Fruit fly (Drosophila melanogaster) whole organism, embryonic: ENCODE data around the gene Snx27.

Source experiments
- Atf6 ChIP-seq: fragments of 200-800 bp; sonication (Bioruptor generic); IDR thresholded peaks from 2 replicates; pipeline ENCODE4 v1.3.6; 2022; ENCODE audit warnings: missing biosample characterization, missing genetic modification characterization
- Blimp-1 ChIP-seq: fragments of 200-800 bp; sonication (Bioruptor generic); optimal IDR thresholded peaks from 3 replicates; lab custom pipeline; 2018; ENCODE audit warnings: missing biosample characterization, missing genetic modification characterization, mild to moderate bottlenecking, moderate library complexity, missing genetic modification reagents
- CG10274 ChIP-seq: fragments of 200-800 bp; sonication (Bioruptor generic); optimal IDR thresholded peaks from 3 replicates; lab custom pipeline; 2017; ENCODE audit warnings: missing biosample characterization, mild to moderate bottlenecking, missing genetic modification characterization
- CG10654 ChIP-seq: fragments of 200-800 bp; sonication (Bioruptor generic); optimal IDR thresholded peaks from 2 replicates; lab custom pipeline; 2016; ENCODE audit warnings: missing biosample characterization, missing genetic modification characterization
- CG11695 ChIP-seq: fragments of 200-800 bp; sonication (Bioruptor generic); IDR thresholded peaks from 3 replicates; pipeline ENCODE4 v1.3.6; 2022; ENCODE audit warnings: missing biosample characterization, missing genetic modification characterization
- CG12104 ChIP-seq: fragments of 200-800 bp; sonication (Bioruptor generic); optimal IDR thresholded peaks from 3 replicates; lab custom pipeline; 2016; ENCODE audit warnings: missing biosample characterization, missing genetic modification characterization
- CG12155 ChIP-seq: fragments of 200-800 bp; sonication (Bioruptor generic); optimal IDR thresholded peaks from 3 replicates; lab custom pipeline; 2016; ENCODE audit warnings: missing biosample characterization, missing genetic modification characterization
- CG1233 ChIP-seq: fragments of 200-800 bp; sonication (Bioruptor generic); optimal IDR thresholded peaks from 4 replicates; lab custom pipeline; 2018; ENCODE audit warnings: missing biosample characterization, mild to moderate bottlenecking, missing genetic modification characterization
- CG17612 ChIP-seq: fragments of 200-800 bp; sonication (Bioruptor generic); IDR thresholded peaks from 2 replicates; pipeline ENCODE4 v1.3.6; 2022; ENCODE audit warnings: missing biosample characterization, missing genetic modification characterization
- CG17829 ChIP-seq: fragments of 200-800 bp; optimal IDR thresholded peaks from 2 replicates; lab custom pipeline; 2019; ENCODE audit warnings: missing biosample characterization, mild to moderate bottlenecking, missing genetic modification characterization, moderate library complexity
- CG1792 ChIP-seq: fragments of 200-800 bp; sonication (Bioruptor generic); optimal IDR thresholded peaks from 2 replicates; lab custom pipeline; 2016; ENCODE audit warnings: missing biosample characterization, missing genetic modification characterization
- CG18011 ChIP-seq: fragments of 200-800 bp; sonication (Bioruptor generic); optimal IDR thresholded peaks from 2 replicates; lab custom pipeline; 2017; ENCODE audit warnings: missing biosample characterization, missing genetic modification characterization, mild to moderate bottlenecking, moderate library complexity, missing genotype
- CG2202 ChIP-seq: fragments of 200-800 bp; sonication (Bioruptor generic); optimal IDR thresholded peaks from 2 replicates; lab custom pipeline; 2018; ENCODE audit warnings: missing biosample characterization, mild to moderate bottlenecking, missing genetic modification characterization
- CG2875 ChIP-seq: fragments of 200-800 bp; sonication (Bioruptor generic); optimal IDR thresholded peaks from 2 replicates; lab custom pipeline; 2017; ENCODE audit warnings: missing biosample characterization, mild to moderate bottlenecking, missing genetic modification characterization, missing genetic modification reagents
- CG43689 ChIP-seq: fragments of 200-800 bp; sonication (Bioruptor generic); IDR thresholded peaks from 2 replicates; pipeline ENCODE4 v1.3.6; 2022; ENCODE audit warnings: missing biosample characterization, missing genetic modification characterization
- CG4707 ChIP-seq: fragments of 200-800 bp; sonication (Bioruptor generic); optimal IDR thresholded peaks from 2 replicates; lab custom pipeline; 2018; ENCODE audit warnings: missing biosample characterization, mild to moderate bottlenecking, missing genetic modification characterization, moderate library complexity
- CG4730 ChIP-seq: fragments of 200-800 bp; sonication (Bioruptor generic); IDR thresholded peaks from 2 replicates; pipeline ENCODE4 v1.3.6; 2022; ENCODE audit warnings: missing biosample characterization, missing genetic modification characterization
- CG6654 ChIP-seq: fragments of 200-800 bp; sonication (Bioruptor generic); optimal IDR thresholded peaks from 2 replicates; lab custom pipeline; 2017; ENCODE audit warnings: missing biosample characterization, mild to moderate bottlenecking, missing genetic modification characterization
- CG6683 ChIP-seq: fragments of 200-800 bp; sonication (Bioruptor generic); optimal IDR thresholded peaks from 2 replicates; lab custom pipeline; 2017; ENCODE audit warnings: missing biosample characterization, mild to moderate bottlenecking, missing genetic modification characterization, missing genetic modification reagents
- CG6765 ChIP-seq: fragments of 200-800 bp; sonication (Bioruptor generic); optimal IDR thresholded peaks from 3 replicates; lab custom pipeline; 2017; ENCODE audit warnings: missing biosample characterization, mild to moderate bottlenecking, missing genetic modification characterization
- CG8478 ChIP-seq: fragments of >200 bp; optimal IDR thresholded peaks from 2 replicates; lab custom pipeline; 2018
- CrebB ChIP-seq: fragments of 200-800 bp; sonication (Bioruptor generic); optimal IDR thresholded peaks from 3 replicates; lab custom pipeline; 2018; ENCODE audit warnings: missing biosample characterization, mild to moderate bottlenecking, missing genetic modification characterization
- Drgx ChIP-seq: fragments of 200-800 bp; sonication (Bioruptor generic); IDR thresholded peaks from 2 replicates; pipeline ENCODE4 v1.3.6; 2022; ENCODE audit warnings: missing biosample characterization, missing genetic modification characterization
- HLH4C ChIP-seq: fragments of 200-800 bp; sonication (Bioruptor generic); IDR thresholded peaks from 3 replicates; pipeline ENCODE4 v1.3.6; 2022; ENCODE audit warnings: missing biosample characterization, missing genetic modification characterization; ENCODE audit not compliant: partially characterized antibody
- HLH54F ChIP-seq: fragments of 200-800 bp; sonication (Bioruptor generic); optimal IDR thresholded peaks from 3 replicates; lab custom pipeline; 2016; ENCODE audit warnings: missing biosample characterization, missing genetic modification characterization
- Lhr ChIP-seq: fragments of 200-800 bp; sonication (Bioruptor generic); optimal IDR thresholded peaks from 3 replicates; lab custom pipeline; 2017; ENCODE audit warnings: mild to moderate bottlenecking, missing biosample characterization, missing genetic modification reagents, missing genetic modification characterization
- Myb ChIP-seq: fragments of 200-800 bp; sonication (Bioruptor generic); optimal IDR thresholded peaks from 2 replicates; lab custom pipeline; 2016; ENCODE audit warnings: missing biosample characterization, missing genetic modification characterization
- Nf-YA ChIP-seq: fragments of 200-800 bp; sonication (Bioruptor generic); IDR thresholded peaks from 2 replicates; pipeline ENCODE4 v1.3.6; 2022; ENCODE audit warnings: missing biosample characterization, missing genetic modification characterization
- Nf-YC ChIP-seq: fragments of 200-800 bp; optimal IDR thresholded peaks from 3 replicates; lab custom pipeline; 2019; ENCODE audit warnings: missing biosample characterization, mild to moderate bottlenecking, missing genetic modification characterization, moderate library complexity
- Oaz ChIP-seq: fragments of 200-800 bp; sonication (Bioruptor generic); IDR thresholded peaks from 2 replicates; pipeline ENCODE4 v1.3.6; 2022; ENCODE audit warnings: missing biosample characterization, missing genetic modification characterization
- Oli ChIP-seq: fragments of 200-800 bp; sonication (Bioruptor generic); optimal IDR thresholded peaks from 2 replicates; lab custom pipeline; 2018; ENCODE audit warnings: missing biosample characterization, mild to moderate bottlenecking, missing genetic modification characterization, moderate library complexity
- Optix ChIP-seq: fragments of 200-800 bp; sonication (Bioruptor generic); IDR thresholded peaks from 3 replicates; pipeline ENCODE4 v1.3.6; 2022; ENCODE audit warnings: missing biosample characterization, missing genetic modification characterization
- amos ChIP-seq: fragments of 200-800 bp; sonication (Bioruptor generic); IDR thresholded peaks from 2 replicates; pipeline ENCODE4 v1.3.6; 2022; ENCODE audit warnings: missing biosample characterization, missing genetic modification characterization; ENCODE audit not compliant: partially characterized antibody
- chm ChIP-seq: fragments of 200-800 bp; sonication (Bioruptor generic); IDR thresholded peaks from 2 replicates; pipeline ENCODE4 v1.3.6; 2022; ENCODE audit warnings: missing biosample characterization, missing genetic modification characterization
- crc ChIP-seq: fragments of 200-800 bp; sonication (Bioruptor generic); optimal IDR thresholded peaks from 2 replicates; lab custom pipeline; 2016; ENCODE audit warnings: missing biosample characterization, missing genetic modification characterization
- croc ChIP-seq: fragments of 200-800 bp; sonication (Bioruptor generic); conservative IDR thresholded peaks from 3 replicates; pipeline ENCODE4 v1.3.6; 2022; ENCODE audit warnings: missing biosample characterization, missing genetic modification characterization
- fd3F ChIP-seq: fragments of 200-800 bp; sonication (Bioruptor generic); optimal IDR thresholded peaks from 2 replicates; lab custom pipeline; 2018; ENCODE audit warnings: missing biosample characterization, mild to moderate bottlenecking, missing genetic modification characterization, moderate library complexity
- fru ChIP-seq: fragments of >200 bp; optimal IDR thresholded peaks from 2 replicates; lab custom pipeline; 2017
- gcm2 ChIP-seq: fragments of 200-800 bp; sonication (Bioruptor generic); optimal IDR thresholded peaks from 2 replicates; lab custom pipeline; 2016; ENCODE audit warnings: missing biosample characterization, missing genetic modification characterization
- ind ChIP-seq: fragments of 200-800 bp; sonication (Bioruptor generic); optimal IDR thresholded peaks from 3 replicates; lab custom pipeline; 2016; ENCODE audit warnings: missing biosample characterization, missing genetic modification characterization
- inv ChIP-seq: fragments of 200-800 bp; sonication (Bioruptor generic); IDR thresholded peaks from 2 replicates; pipeline ENCODE4 v1.3.6; 2022; ENCODE audit warnings: missing biosample characterization, missing genetic modification characterization; ENCODE audit not compliant: partially characterized antibody
- nmo ChIP-seq: fragments of 200-800 bp; sonication (Bioruptor generic); optimal IDR thresholded peaks from 2 replicates; lab custom pipeline; 2018; ENCODE audit warnings: missing biosample characterization, mild to moderate bottlenecking, missing genetic modification characterization, moderate library complexity
- oc ChIP-seq: fragments of 200-800 bp; sonication (Bioruptor generic); optimal IDR thresholded peaks from 2 replicates; lab custom pipeline; 2018; ENCODE audit warnings: missing biosample characterization, mild to moderate bottlenecking, missing genetic modification characterization, moderate library complexity
- otp ChIP-seq: fragments of 200-800 bp; sonication (Bioruptor generic); IDR thresholded peaks from 3 replicates; pipeline ENCODE4, ENCODE4 v1.3.6; 2022; ENCODE audit warnings: missing biosample characterization, missing genetic modification characterization
- pum ChIP-seq: fragments of 200-800 bp; sonication (Bioruptor generic); optimal IDR thresholded peaks from 2 replicates; lab custom pipeline; 2016; ENCODE audit warnings: missing biosample characterization, missing genetic modification characterization
- sc ChIP-seq, 3 experiments: fragments of >200 bp in 2 of 3; fragments of 200-800 bp in 1 of 3; sonication (Bioruptor generic) in 1 of 3; optimal IDR thresholded peaks; 2 replicates in 2 of 3; 3 replicates in 1 of 3; lab custom pipeline; 2017; ENCODE audit warnings: mild to moderate bottlenecking in 1 of 3, missing biosample characterization in 1 of 3, missing genetic modification characterization in 1 of 3, missing genetic modification reagents in 1 of 3
- scrt ChIP-seq: fragments of 200-800 bp; sonication (Bioruptor generic); optimal IDR thresholded peaks from 2 replicates; lab custom pipeline; 2018; ENCODE audit warnings: missing biosample characterization, mild to moderate bottlenecking, missing genetic modification characterization, moderate library complexity
- ssp ChIP-seq: fragments of 200-800 bp; sonication (Bioruptor generic); IDR thresholded peaks from 2 replicates; pipeline ENCODE4 v1.3.6; 2022; ENCODE audit warnings: missing biosample characterization, missing genetic modification characterization
- z ChIP-seq: fragments of 200-800 bp; sonication (Bioruptor generic); IDR thresholded peaks from 3 replicates; pipeline ENCODE4 v1.3.6; 2022; ENCODE audit warnings: missing biosample characterization, missing genetic modification characterization

The Snx27 gene

DNA sequence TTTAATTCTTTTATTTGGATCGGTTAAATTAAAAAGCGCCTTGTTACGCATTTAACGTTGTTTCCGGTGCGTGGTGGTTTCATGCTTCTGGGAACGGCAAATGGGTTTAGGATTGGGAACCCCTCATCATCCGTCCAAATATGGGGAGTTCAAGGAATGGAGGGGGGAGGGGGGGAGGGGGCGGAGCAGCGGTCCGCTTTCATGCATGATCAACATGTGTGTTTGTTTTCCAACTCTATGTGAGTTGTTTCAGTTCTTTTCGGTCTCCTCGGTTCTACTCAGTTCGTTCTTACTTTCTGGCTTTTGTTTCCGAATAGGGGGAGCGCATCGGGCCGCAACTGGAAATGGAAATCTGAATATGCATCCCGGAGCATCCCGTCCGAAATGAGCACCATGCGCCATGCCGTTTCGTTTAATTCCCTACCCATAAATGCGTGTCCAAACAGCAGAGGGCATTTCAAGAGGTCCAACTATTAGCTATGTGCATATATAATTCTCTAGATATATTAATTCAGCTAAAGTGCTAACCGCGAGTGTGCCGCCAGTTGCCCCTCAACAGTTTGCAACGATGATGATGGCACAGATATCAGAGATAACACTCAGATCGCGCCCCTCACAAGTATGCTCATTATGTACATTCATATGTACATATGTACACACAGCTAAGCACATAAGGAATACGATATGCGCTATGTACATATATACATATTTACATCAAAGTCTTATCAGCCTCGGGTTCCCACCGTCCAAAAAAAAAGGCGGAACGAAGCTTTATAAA, 60.2 kb downstream of the Snx27 start (continued):
- TF ChIP-seq Drgx (GFP tag; lab: Robert Waterston, UW): no peak; the same call in 1 of the 2 replicates
- TF ChIP-seq Blimp-1 (GFP tag; lab: Kevin White, UChicago): peak; percentile 94
- no peak for TF ChIP-seq amos
- TF ChIP-seq pum (GFP tag; lab: Kevin White, UChicago): peak; percentile 84
- peak; percentile 86 for TF ChIP-seq crc (GFP tag; lab: Kevin White, UChicago)
- peak; percentile 72 for TF ChIP-seq nmo (GFP tag; lab: Kevin White, UChicago)
- TF ChIP-seq CG17612 (GFP tag; lab: Robert Waterston, UW): peak; percentile 78
- peak; percentile 48 for TF ChIP-seq ssp
- peak; percentile 97 for TF ChIP-seq CG12104 (GFP tag; lab: Kevin White, UChicago)
- TF ChIP-seq CG6765 (GFP tag; lab: Kevin White, UChicago): peak; percentile 91
- peak; percentile 96 for TF ChIP-seq CG2202 (tag; lab: Kevin White, UChicago)
- peak; percentile 87 for TF ChIP-seq CG10654 (GFP tag; lab: Kevin White, UChicago)
- peak; percentile 91 for TF ChIP-seq CG6683 (GFP tag; lab: Kevin White, UChicago)
- TF ChIP-seq CG1233 (GFP tag; lab: Kevin White, UChicago): peak; percentile 98
- TF ChIP-seq Oli (tag; lab: Kevin White, UChicago): peak; percentile 76
- peak; percentile 80 for TF ChIP-seq CG43689 (GFP tag; lab: Robert Waterston, UW)
- TF ChIP-seq CG18011 (GFP tag; lab: Kevin White, UChicago): peak; percentile 41
- TF ChIP-seq sc (optimal IDR thresholded peaks at IDR 0.05; lab: Kevin White, UChicago): no peak
- peak; percentile 93 for TF ChIP-seq sc (GFP tag; optimal IDR thresholded peaks at IDR 0.05; lab: Kevin White, UChicago)
- peak; percentile 74 for TF ChIP-seq z (GFP tag; lab: Robert Waterston, UW)
- peak; percentile 92 for TF ChIP-seq CG11695 (GFP tag; lab: Robert Waterston, UW)
- peak; percentile 88 for TF ChIP-seq scrt (GFP tag; lab: Kevin White, UChicago)
- TF ChIP-seq chm (GFP tag; lab: Robert Waterston, UW): peak; percentile 95
- TF ChIP-seq otp (GFP tag; lab: Robert Waterston, UW): peak; percentile 94
- TF ChIP-seq HLH54F (GFP tag; lab: Kevin White, UChicago): peak; percentile 60
- peak; percentile 74 for TF ChIP-seq gcm2 (GFP tag; lab: Kevin White, UChicago)
- TF ChIP-seq CG6654 (GFP tag; lab: Kevin White, UChicago): peak; percentile 64
- TF ChIP-seq CG1792: peak; percentile 93
- TF ChIP-seq CG10274 (GFP tag; lab: Kevin White, UChicago): peak; percentile 77
- TF ChIP-seq CG8478: no peak
- TF ChIP-seq Nf-YC: peak; percentile 77
- peak; percentile 51 for TF ChIP-seq Oaz (GFP tag; lab: Robert Waterston, UW)
- TF ChIP-seq CG4707: peak; percentile 96
- peak; percentile 94 for TF ChIP-seq Atf6
- TF ChIP-seq CG2875 (GFP tag; lab: Kevin White, UChicago): peak; percentile 97
- peak; percentile 65; the same call in 2 of the 3 replicates for TF ChIP-seq croc
- TF ChIP-seq Optix (GFP tag; lab: Robert Waterston, UW): peak; percentile 71; the same call in 1 of the 3 replicates
- TF ChIP-seq CG12155 (GFP tag; lab: Kevin White, UChicago): peak; percentile 47
- TF ChIP-seq HLH4C (GFP tag; lab: Robert Waterston, UW): no peak
- peak; percentile 90 for TF ChIP-seq oc (tag; lab: Kevin White, UChicago)
- peak; percentile 92 for TF ChIP-seq Nf-YA (GFP tag; lab: Robert Waterston, UW)
- TF ChIP-seq Lhr (GFP tag; lab: Kevin White, UChicago): peak; percentile 95
- TF ChIP-seq ind (GFP tag; lab: Kevin White, UChicago): peak; percentile 50
- peak; percentile 60 for TF ChIP-seq Myb
- peak; percentile 74 for TF ChIP-seq CG17829
- TF ChIP-seq CG4730 (GFP tag; lab: Robert Waterston, UW): peak; percentile 70
- no peak for TF ChIP-seq fru
- peak; percentile 95 for TF ChIP-seq CrebB
- peak; percentile 94 for TF ChIP-seq fd3F (GFP tag; lab: Kevin White, UChicago)
- no peak for TF ChIP-seq inv (GFP tag; lab: Robert Waterston, UW)
